Worm (Caenorhabditis elegans) whole organism, L1 larva: ENCODE data around the gene R10E9.4.

Source experiments
- C04F5.9 ChIP-seq: sonication (generic microtip); optimal IDR thresholded peaks from 2 replicates; lab custom pipeline; 2016; ENCODE audit warnings: missing genetic modification characterization, missing compliant biosample characterization
- C16A3.4 ChIP-seq: fragments of 150-350 bp; optimal IDR thresholded peaks from 2 replicates; lab custom pipeline; 2014; ENCODE audit warnings: missing biosample characterization, missing genetic modification characterization
- F16B12.6 ChIP-seq: fragments of 150-350 bp; optimal IDR thresholded peaks from 2 replicates; lab custom pipeline; 2014; ENCODE audit warnings: missing biosample characterization, missing genetic modification characterization
- aly-2 ChIP-seq: fragments of 150-350 bp; optimal IDR thresholded peaks from 2 replicates; lab custom pipeline; 2014; ENCODE audit warnings: missing biosample characterization, missing genetic modification characterization
- ama-1 ChIP-seq: fragments of 150-350 bp; optimal IDR thresholded peaks from 2 replicates; lab custom pipeline; 2014
- blmp-1 ChIP-seq: fragments of 150-350 bp; optimal IDR thresholded peaks from 2 replicates; lab custom pipeline; 2014; ENCODE audit warnings: missing biosample characterization, missing genetic modification characterization
- ceh-82 ChIP-seq, 3 experiments: fragments of 150-350 bp in 1 of 3; sonication (generic microtip) in 2 of 3; optimal IDR thresholded peaks; 2 replicates each; lab custom pipeline; 2014 to 2017; ENCODE audit warnings: missing biosample characterization in 3 of 3, missing genetic modification characterization in 3 of 3
- dpl-1 ChIP-seq, 3 experiments: fragments of 150-350 bp in 2 of 3; sonication (generic microtip) in 1 of 3; optimal IDR thresholded peaks; 2 replicates each; lab custom pipeline; 2014 to 2017; ENCODE audit warnings: missing biosample characterization in 3 of 3, missing genetic modification characterization in 3 of 3, missing genetic modification reagents in 3 of 3
- dsc-1 ChIP-seq: sonication (generic microtip); optimal IDR thresholded peaks from 2 replicates; lab custom pipeline; 2016; ENCODE audit warnings: mild to moderate bottlenecking, missing genetic modification characterization, missing compliant biosample characterization
- efl-1 ChIP-seq, 4 experiments: fragments of 150-350 bp; optimal IDR thresholded peaks in 3 of 4; peaks in 1 of 4; 1 replicate in 1 of 4; 2 replicates in 3 of 4; lab custom pipeline; 2014; ENCODE audit warnings: missing biosample characterization in 2 of 4, missing genetic modification characterization in 2 of 4, missing genetic modification reagents in 2 of 4
- elt-2 ChIP-seq: sonication (generic microtip); optimal IDR thresholded peaks from 2 replicates; lab custom pipeline; 2016; ENCODE audit warnings: missing genetic modification characterization, mild to moderate bottlenecking, inconsistent platforms, missing compliant biosample characterization, missing genetic modification reagents
- elt-3 ChIP-seq, 6 experiments: fragments of 150-350 bp in 1 of 6; sonication (generic microtip); optimal IDR thresholded peaks; 2 replicates each; lab custom pipeline; 2017 to 2018; ENCODE audit warnings: missing biosample characterization in 6 of 6, missing genetic modification characterization in 6 of 6, inconsistent platforms in 1 of 6
- fkh-10 ChIP-seq: sonication (generic microtip); optimal IDR thresholded peaks from 2 replicates; lab custom pipeline; 2017; ENCODE audit warnings: missing biosample characterization, missing genetic modification reagents, missing genetic modification characterization
- fkh-8 ChIP-seq: sonication (generic microtip); optimal IDR thresholded peaks from 2 replicates; lab custom pipeline; 2016; ENCODE audit warnings: mild to moderate bottlenecking, missing genetic modification characterization, missing compliant biosample characterization
- grh-1 ChIP-seq: fragments of 200-800 bp; sonication (Bioruptor generic); IDR thresholded peaks from 2 replicates; pipeline ENCODE4 v1.3.6; 2022; ENCODE audit warnings: missing genetic modification reagents, missing genetic modification characterization, missing compliant biosample characterization
- hlh-17 ChIP-seq: fragments of 200-800 bp; sonication (Bioruptor generic); optimal IDR thresholded peaks from 2 replicates; lab custom pipeline; 2018; ENCODE audit warnings: missing genetic modification characterization, mild to moderate bottlenecking, missing compliant biosample characterization, moderate library complexity, borderline replicate concordance
- irx-1 ChIP-seq: sonication (generic microtip); optimal IDR thresholded peaks from 2 replicates; lab custom pipeline; 2016; ENCODE audit warnings: missing genetic modification characterization, missing compliant biosample characterization
- jun-1 ChIP-seq: fragments of 150-350 bp; optimal IDR thresholded peaks from 2 replicates; lab custom pipeline; 2014; ENCODE audit warnings: missing biosample characterization, missing genetic modification reagents, missing genetic modification characterization
- lin-13 ChIP-seq: fragments of 150-350 bp; optimal IDR thresholded peaks from 2 replicates; lab custom pipeline; 2014; ENCODE audit warnings: missing biosample characterization, missing genetic modification reagents, missing genetic modification characterization
- lin-14 ChIP-seq: fragments of 200-800 bp; sonication (Bioruptor generic); optimal IDR thresholded peaks from 2 replicates; lab custom pipeline; 2018; ENCODE audit warnings: mild to moderate bottlenecking, missing genetic modification characterization, moderate library complexity, missing compliant biosample characterization
- lin-35 ChIP-seq, 2 experiments: fragments of 150-350 bp; optimal IDR thresholded peaks; 2 replicates each; lab custom pipeline; 2014; ENCODE audit warnings: missing biosample characterization in 2 of 2, missing genetic modification characterization in 2 of 2, missing genetic modification reagents in 2 of 2
- lin-39 ChIP-seq: fragments of 150-350 bp; optimal IDR thresholded peaks from 2 replicates; lab custom pipeline; 2014; ENCODE audit warnings: missing biosample characterization, missing genetic modification reagents, missing genetic modification characterization
- lsy-2 ChIP-seq, 2 experiments: fragments of 150-350 bp; optimal IDR thresholded peaks; 2 replicates each; lab custom pipeline; 2014; ENCODE audit warnings: missing biosample characterization in 2 of 2, missing genetic modification characterization in 2 of 2
- mab-9 ChIP-seq: fragments of 200-800 bp; sonication (Bioruptor generic); IDR thresholded peaks from 2 replicates; pipeline ENCODE4 v1.3.6; 2022; ENCODE audit warnings: missing genetic modification reagents, missing genetic modification characterization, missing compliant biosample characterization
- mdl-1 ChIP-seq, 2 experiments: fragments of 150-350 bp; optimal IDR thresholded peaks; 2 replicates each; lab custom pipeline; 2014 to 2017; ENCODE audit warnings: missing biosample characterization in 2 of 2, missing genetic modification characterization in 2 of 2, inconsistent platforms in 1 of 2
- nhr-11 ChIP-seq: fragments of 150-350 bp; optimal IDR thresholded peaks from 2 replicates; lab custom pipeline; 2014; ENCODE audit warnings: missing biosample characterization, missing genetic modification characterization
- nhr-12 ChIP-seq: sonication (generic microtip); optimal IDR thresholded peaks from 2 replicates; lab custom pipeline; 2017; ENCODE audit warnings: missing biosample characterization, missing genetic modification characterization
- nhr-19 ChIP-seq: fragments of 200-800 bp; sonication (Bioruptor generic); conservative IDR thresholded peaks from 2 replicates; pipeline ENCODE4 v1.3.6; 2022; ENCODE audit warnings: missing genetic modification characterization, missing compliant biosample characterization
- nhr-20 ChIP-seq: sonication (generic microtip); optimal IDR thresholded peaks from 2 replicates; lab custom pipeline; 2016; ENCODE audit warnings: mild to moderate bottlenecking, missing genetic modification characterization, missing compliant biosample characterization
- nhr-28 ChIP-seq: fragments of 150-350 bp; optimal IDR thresholded peaks from 2 replicates; lab custom pipeline; 2014; ENCODE audit warnings: missing biosample characterization, missing genetic modification characterization
- nhr-47 ChIP-seq: sonication (generic microtip); optimal IDR thresholded peaks from 2 replicates; lab custom pipeline; 2016; ENCODE audit warnings: mild to moderate bottlenecking, missing genetic modification characterization, moderate library complexity, missing compliant biosample characterization
- nhr-71 ChIP-seq: sonication (generic microtip); optimal IDR thresholded peaks from 2 replicates; lab custom pipeline; 2016; ENCODE audit warnings: mild to moderate bottlenecking, missing genetic modification characterization, moderate library complexity, missing compliant biosample characterization
- nhr-77 ChIP-seq: fragments of 150-350 bp; optimal IDR thresholded peaks from 2 replicates; lab custom pipeline; 2014; ENCODE audit warnings: missing biosample characterization, missing genetic modification characterization
- nhr-85 ChIP-seq: sonication (generic microtip); peaks from one replicate; lab custom pipeline; 2016; ENCODE audit warnings: missing genetic modification characterization, inconsistent platforms, missing compliant biosample characterization
- nhr-90 ChIP-seq: sonication (generic microtip); optimal IDR thresholded peaks from 2 replicates; lab custom pipeline; 2016; ENCODE audit warnings: mild to moderate bottlenecking, missing genetic modification characterization, missing compliant biosample characterization; ENCODE audit not compliant: poor library complexity
- pag-3 ChIP-seq: sonication (generic microtip); optimal IDR thresholded peaks from 2 replicates; lab custom pipeline; 2017; ENCODE audit warnings: missing genetic modification characterization, mild to moderate bottlenecking, missing compliant biosample characterization, antibody characterized with exemption, borderline replicate concordance; ENCODE audit not compliant: insufficient read depth
- pax-3 ChIP-seq: fragments of 200-800 bp; sonication (Bioruptor generic); optimal IDR thresholded peaks from 2 replicates; lab custom pipeline; 2018; ENCODE audit warnings: mild to moderate bottlenecking, missing genetic modification characterization, moderate library complexity, missing compliant biosample characterization
- rnt-1 ChIP-seq: sonication (generic microtip); optimal IDR thresholded peaks from 2 replicates; lab custom pipeline; 2016; ENCODE audit warnings: mild to moderate bottlenecking, missing genetic modification characterization, moderate library complexity, missing compliant biosample characterization
- skn-1 ChIP-seq: fragments of 150-350 bp; optimal IDR thresholded peaks from 2 replicates; lab custom pipeline; 2014; ENCODE audit warnings: missing biosample characterization, missing genetic modification characterization
- snpc-4 ChIP-seq: fragments of 150-350 bp; optimal IDR thresholded peaks from 2 replicates; lab custom pipeline; 2014; ENCODE audit warnings: missing biosample characterization, missing genetic modification characterization
- snu-23 ChIP-seq: sonication (generic microtip); optimal IDR thresholded peaks from 2 replicates; lab custom pipeline; 2016; ENCODE audit warnings: missing genetic modification characterization, missing compliant biosample characterization
- swsn-7 ChIP-seq: sonication (generic microtip); optimal IDR thresholded peaks from 2 replicates; lab custom pipeline; 2016; ENCODE audit warnings: missing genetic modification characterization, missing compliant biosample characterization
- tbx-2 ChIP-seq: sonication (generic microtip); optimal IDR thresholded peaks from 2 replicates; lab custom pipeline; 2016; ENCODE audit warnings: missing genetic modification characterization, missing compliant biosample characterization
- unc-86 ChIP-seq: sonication (generic microtip); optimal IDR thresholded peaks from 2 replicates; lab custom pipeline; 2016; ENCODE audit warnings: missing genetic modification characterization, missing compliant biosample characterization
- unc-98 ChIP-seq: fragments of 200-800 bp; sonication (Bioruptor generic); IDR thresholded peaks from 2 replicates; pipeline ENCODE4 v1.3.6; 2022; ENCODE audit warnings: missing genetic modification characterization, missing compliant biosample characterization
- xbp-1 ChIP-seq: sonication (generic microtip); optimal IDR thresholded peaks from 2 replicates; lab custom pipeline; 2016; ENCODE audit warnings: missing genetic modification characterization, missing compliant biosample characterization
- ztf-11 ChIP-seq, 2 experiments: sonication (generic microtip); optimal IDR thresholded peaks; 2 replicates each; lab custom pipeline; 2016 to 2017; ENCODE audit warnings: missing genetic modification characterization in 2 of 2, missing biosample characterization in 1 of 2, missing compliant biosample characterization in 1 of 2
- ztf-4 ChIP-seq: fragments of 150-350 bp; optimal IDR thresholded peaks from 2 replicates; lab custom pipeline; 2014; ENCODE audit warnings: missing biosample characterization, missing genetic modification characterization

The R10E9.4 gene

DNA sequence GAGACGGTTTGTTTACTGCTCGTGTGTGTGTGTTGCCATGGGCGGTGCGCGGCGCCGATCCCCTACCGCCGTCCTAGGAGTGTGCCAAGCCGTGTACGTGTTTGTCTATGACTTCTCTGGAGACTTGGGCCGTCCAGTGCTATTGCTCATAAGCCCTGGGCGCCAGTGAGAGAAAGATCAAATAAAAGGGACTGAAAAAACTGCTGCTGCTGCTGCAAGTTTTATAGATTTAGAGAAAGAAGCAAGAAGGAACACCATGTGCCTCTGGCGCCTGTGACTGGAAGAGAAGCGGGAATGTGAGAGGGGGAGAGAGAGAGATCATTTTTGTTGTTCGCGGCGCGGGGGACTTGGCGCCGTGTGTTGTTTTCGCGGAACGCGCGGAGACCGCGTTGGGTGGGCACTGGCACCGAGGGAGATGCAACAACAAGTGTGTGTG, 11.5 kb upstream of the R10E9.4 start (continued):
- TF ChIP-seq unc-86 (tag; lab: Kevin White, UChicago) (no peak), lsy-2 (tag; optimal IDR thresholded peaks at IDR 0.05; lab: Kevin White, UChicago) (peak in 1 of 2 experiments; percentile 23), ztf-4 (no peak), mab-9 (GFP tag; lab: Robert Waterston, UW) (no peak), unc-98 (GFP tag; lab: Robert Waterston, UW) (no peak), pax-3 (tag; lab: Kevin White, UChicago) (no peak), nhr-28 (no peak), aly-2 (tag; lab: Kevin White, UChicago) (no peak), nhr-77 (tag; lab: Kevin White, UChicago) (peak; percentile 70), mdl-1 (tag; optimal IDR thresholded peaks at IDR 0.05; lab: Kevin White, UChicago) (peak in 1 of 2 experiments; percentile 32), nhr-47 (tag; lab: Kevin White, UChicago) (peak; percentile 40), hlh-17 (GFP tag; lab: Kevin White, UChicago) (no peak), elt-3 (tag; optimal IDR thresholded peaks at IDR 0.05; lab: Kevin White, UChicago) (no peak), lin-39 (tag; lab: Kevin White, UChicago) (no peak)

- TF ChIP-seq lin-13 (GFP tag; lab: Kevin White, UChicago) (peak; percentile 21), nhr-85 (tag; lab: Kevin White, UChicago) (peak; percentile 68), tbx-2 (tag; lab: Kevin White, UChicago) (peak; percentile 43), ztf-11 (tag; optimal IDR thresholded peaks at IDR 0.05; lab: Kevin White, UChicago) (peak in 1 of 2 experiments; percentile 3), ceh-82 (tag; optimal IDR thresholded peaks at IDR 0.05; lab: Kevin White, UChicago) (peak in 2 of 3 experiments; percentile 21 to 71), lin-14 (peak; percentile 91), mdl-1 (tag; optimal IDR thresholded peaks at IDR 0.05; lab: Kevin White, UChicago) (peak in 1 of 2 experiments; percentile 64), nhr-12 (tag; lab: Kevin White, UChicago) (no peak), unc-98 (GFP tag; lab: Robert Waterston, UW) (no peak), nhr-19 (GFP tag; lab: Robert Waterston, UW) (peak; percentile 41; the same call in 1 of the 2 replicates), nhr-20 (tag; lab: Kevin White, UChicago) (peak; percentile 75), pag-3 (tag; lab: Kevin White, UChicago) (no peak), snu-23 (peak; percentile 74), skn-1 (tag; lab: Kevin White, UChicago) (peak; percentile 61), C16A3.4 (tag; lab: Kevin White, UChicago) (peak; percentile 13), lsy-2 (tag; optimal IDR thresholded peaks at IDR 0.05; lab: Kevin White, UChicago) (peak; percentile 46 to 61), unc-86 (tag; lab: Kevin White, UChicago) (peak; percentile 10), nhr-47 (tag; lab: Kevin White, UChicago) (peak; percentile 59), grh-1 (no peak), efl-1 (optimal IDR thresholded peaks at IDR 0.05; lab: Kevin White, UChicago) (peak; percentile 48 to 59), efl-1 (GFP tag; optimal IDR thresholded peaks at IDR 0.05 in 1 of 2; lab: Kevin White, UChicago) (peak; percentile 34 to 92), nhr-71 (tag; lab: Kevin White, UChicago) (peak; percentile 81), blmp-1 (tag; lab: Kevin White, UChicago) (peak; percentile 27), snpc-4 (tag; lab: Kevin White, UChicago) (peak; percentile 28), irx-1 (tag; lab: Kevin White, UChicago) (no peak), fkh-8 (peak; percentile 54), ama-1 (lab: Kevin White, UChicago) (no peak), rnt-1 (tag; lab: Kevin White, UChicago) (peak; percentile 65), dsc-1 (tag; lab: Kevin White, UChicago) (peak; percentile 49), fkh-10 (GFP tag; lab: Kevin White, UChicago) (peak; percentile 26), nhr-11 (tag; lab: Kevin White, UChicago) (no peak), C04F5.9 (no peak), lin-35 (GFP tag; optimal IDR thresholded peaks at IDR 0.05; lab: Kevin White, UChicago) (peak; percentile 52 to 58), jun-1 (tag; lab: Kevin White, UChicago) (peak; percentile 36), F16B12.6 (no peak), nhr-90 (tag; lab: Kevin White, UChicago) (no peak), swsn-7 (tag; lab: Kevin White, UChicago) (peak; percentile 64), aly-2 (tag; lab: Kevin White, UChicago) (no peak), dpl-1 (GFP tag; optimal IDR thresholded peaks at IDR 0.05; lab: Kevin White, UChicago) (peak; percentile 14 to 60 (median 34)), xbp-1 (tag; lab: Kevin White, UChicago) (peak; percentile 28), elt-2 (tag; lab: Kevin White, UChicago) (peak; percentile 46)
Observed at ce11 chrIII:3979980-3980631, 7.5 kb upstream of the R10E9.4 start.
